Worm (Caenorhabditis elegans): Measurements from ENCODE around the gene inx-10.

inx-10 gene

DNA sequence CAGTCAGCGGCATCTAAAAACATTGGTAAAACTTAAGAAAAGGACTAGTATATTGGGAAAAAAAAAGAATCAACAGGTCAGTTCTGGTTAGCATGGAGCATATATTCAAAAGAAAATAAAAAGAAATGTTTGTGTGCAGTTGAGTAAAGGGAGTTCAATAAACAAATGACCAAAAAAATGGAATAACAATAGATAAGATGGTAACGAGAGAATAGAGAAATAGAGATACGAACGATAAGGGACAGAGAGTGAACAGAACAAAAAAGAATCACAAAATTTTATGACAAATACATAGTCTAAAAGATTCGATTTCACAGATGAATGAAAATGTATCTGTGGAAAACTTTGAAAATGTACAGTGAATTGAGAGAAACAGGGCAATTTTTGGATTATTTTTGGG is 34.3 kb downstream of the inx-10 start, which contains the start of gene gad-3:
TSS of gene gad-3 (minus strand) at position 17 of the 400 bp plus-strand sequence.
- TF ChIP-seq unc-62 (GFP tag; optimal IDR thresholded peaks at IDR 0.05), result no peak

ce11 chrV:9168089-9168488 is 39.2 kb downstream of the inx-10 start, which contains the start of gene B0222.11:
Gene B0222.11 (minus strand): TSS chrV:9168189.
- no peak for TF ChIP-seq unc-62 (GFP tag; optimal IDR thresholded peaks at IDR 0.05)

DNA sequence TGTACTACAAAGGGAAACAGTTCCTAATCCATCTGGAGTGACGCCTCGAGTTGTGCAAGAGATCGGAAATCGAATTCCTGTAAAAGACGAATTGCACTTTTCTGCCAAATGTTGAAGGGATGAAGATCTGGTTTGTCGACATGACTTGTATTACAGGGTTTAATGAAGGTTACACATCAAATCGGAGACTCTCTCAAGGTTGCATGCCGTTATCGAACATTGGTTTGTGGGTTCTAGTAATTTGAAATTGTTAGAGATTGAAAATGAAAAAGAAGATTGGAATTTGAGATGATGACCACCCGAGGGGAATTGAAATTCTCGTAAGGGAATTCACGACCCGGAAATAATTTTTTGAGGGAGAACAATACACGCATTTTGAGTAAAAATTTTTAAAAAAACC is 41.0 kb downstream of the inx-10 start:
- no peak for TF ChIP-seq unc-62 (GFP tag; optimal IDR thresholded peaks at IDR 0.05)

ce11 chrV:9165073-9165699 is 42.1 kb downstream of the inx-10 start, which contains the start of gene col-10:
Gene col-10 (minus strand): TSS chrV:9165307.
- no peak for TF ChIP-seq unc-62 (GFP tag; optimal IDR thresholded peaks at IDR 0.05)

ce11 chrV:9163897-9164296 is 43.4 kb downstream of the inx-10 start:
- no peak for TF ChIP-seq unc-62 (GFP tag; optimal IDR thresholded peaks at IDR 0.05)

ce11 chrV:9162955-9163468 is 44.3 kb downstream of the inx-10 start, which contains the start of gene col-145:
Gene col-145 (minus strand): TSS chrV:9163005.
- no peak for TF ChIP-seq unc-62 (GFP tag; optimal IDR thresholded peaks at IDR 0.05)

DNA sequence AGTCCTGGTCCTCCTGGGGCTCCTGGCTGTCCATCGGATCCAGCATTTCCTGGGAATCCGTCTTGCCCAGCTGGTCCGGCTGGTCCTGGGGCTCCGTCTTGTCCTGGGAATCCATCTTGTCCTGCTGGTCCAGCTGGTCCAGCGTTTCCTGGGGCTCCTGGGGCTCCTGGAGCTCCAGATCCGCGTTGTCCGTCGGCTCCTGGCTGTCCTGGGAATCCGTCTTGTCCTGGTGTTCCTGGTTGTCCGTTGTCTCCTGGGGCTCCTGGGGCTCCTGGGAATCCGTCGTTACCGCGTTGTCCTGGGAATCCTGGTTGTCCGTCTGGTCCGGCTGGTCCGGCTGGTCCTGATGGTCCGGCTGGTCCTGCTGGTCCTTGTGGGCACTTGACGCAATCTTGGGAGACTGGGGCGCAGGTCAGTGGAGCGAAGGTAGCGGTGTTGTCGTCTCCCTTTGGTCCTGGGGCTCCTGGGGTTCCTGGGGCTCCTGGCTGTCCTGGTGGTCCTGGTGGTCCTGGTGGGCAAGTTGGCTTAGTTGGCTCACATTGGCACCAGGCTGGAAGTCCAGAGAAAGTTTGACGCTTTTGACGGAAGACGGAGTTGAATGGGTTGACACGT is 45.1 kb downstream of the inx-10 start:
- no peak for TF ChIP-seq unc-62 (GFP tag; optimal IDR thresholded peaks at IDR 0.05)

ce11 chrV:9160224-9160886 is 46.9 kb downstream of the inx-10 start, which contains the start of gene col-144:
Gene col-144 (minus strand): TSS chrV:9160642.
- TF ChIP-seq unc-62 (GFP tag; optimal IDR thresholded peaks at IDR 0.05), result no peak

ce11 chrV:9157597-9157996 is 49.7 kb downstream of the inx-10 start:
- no peak for TF ChIP-seq unc-62 (GFP tag; optimal IDR thresholded peaks at IDR 0.05)

ce11 chrV:9156679-9157078 is 50.6 kb downstream of the inx-10 start, which contains the start of gene B0222.15:
Gene B0222.15 (minus strand): TSS chrV:9156779.
- no peak for TF ChIP-seq unc-62 (GFP tag; optimal IDR thresholded peaks at IDR 0.05)

ce11 chrV:9155616-9156015 is 51.7 kb downstream of the inx-10 start:
- no peak for TF ChIP-seq unc-62 (GFP tag; optimal IDR thresholded peaks at IDR 0.05)

ce11 chrV:9154772-9155171 is 52.5 kb downstream of the inx-10 start, which contains the start of gene B0222.5:
Gene B0222.5 (minus strand): TSS chrV:9154872.
- no peak for TF ChIP-seq unc-62 (GFP tag; optimal IDR thresholded peaks at IDR 0.05)

Data from whole organism, dauer.